Worm (Caenorhabditis elegans): Measurements from ENCODE around the gene T16G12.7.
A peak's percentile ranks its signal among the peaks of the same experiment; 100 is the strongest.

T16G12.7 gene

ce11 chrIII:10064140-10064539, 24.2 kb upstream of the T16G12.7 start, which contains the start of gene ekl-6 (continued):
- peak; percentile 89 for TF ChIP-seq ZK185.1 (tag; optimal IDR thresholded peaks at IDR 0.05; ENCODE audit: poor library complexity, severe bottlenecking)
- no peak for TF ChIP-seq B0336.3 (GFP tag; IDR thresholded peaks at IDR 0.05)
- TF ChIP-seq B0019.2 (GFP tag; conservative IDR thresholded peaks at IDR 0.05), result 0 out of 2 replicates have a peak, but pooled peaks have one; percentile 23
- TF ChIP-seq akir-1 (GFP tag; optimal IDR thresholded peaks at IDR 0.05), result no peak
- TF ChIP-seq F22D6.2 (tag; optimal IDR thresholded peaks at IDR 0.05), result no peak
- peak; percentile 79 for TF ChIP-seq unc-130 (GFP tag; optimal IDR thresholded peaks at IDR 0.05)
- no peak for TF ChIP-seq Y53F4B.3 (GFP tag; IDR thresholded peaks at IDR 0.05)
- TF ChIP-seq sdz-38 (tag; optimal IDR thresholded peaks at IDR 0.05), result no peak
- TF ChIP-seq hmg-20 (GFP tag; IDR thresholded peaks at IDR 0.05), result no peak
- peak; percentile 67 for TF ChIP-seq ceh-27 (GFP tag; optimal IDR thresholded peaks at IDR 0.05)
- no peak for TF ChIP-seq C06A6.2 (GFP tag; conservative IDR thresholded peaks at IDR 0.05)
- TF ChIP-seq nfyb-1 (GFP tag; IDR thresholded peaks at IDR 0.05), result no peak
- TF ChIP-seq nfya-2 (GFP tag; IDR thresholded peaks at IDR 0.05), result no peak
- no peak for TF ChIP-seq attf-3 (GFP tag; conservative IDR thresholded peaks at IDR 0.05)
- TF ChIP-seq nhr-120 (GFP tag; IDR thresholded peaks at IDR 0.05), result no peak
- 0 out of 2 replicates have a peak, but pooled peaks have one; percentile 39 for TF ChIP-seq lir-1 (GFP tag; conservative IDR thresholded peaks at IDR 0.05)
- peak; percentile 55 for TF ChIP-seq mcd-1 (GFP tag; IDR thresholded peaks at IDR 0.05)
- TF ChIP-seq F55B11.4 (tag; optimal IDR thresholded peaks at IDR 0.05; ENCODE audit: borderline replicate concordance, insufficient read depth), result no peak
- no peak for TF ChIP-seq fkh-3 (tag; optimal IDR thresholded peaks at IDR 0.05)
- no peak for TF ChIP-seq tlf-1 (GFP tag; optimal IDR thresholded peaks at IDR 0.05)
- no peak for TF ChIP-seq mel-28 (tag; optimal IDR thresholded peaks at IDR 0.05; ENCODE audit: borderline replicate concordance)
- no peak for TF ChIP-seq F39B2.1 (GFP tag; IDR thresholded peaks at IDR 0.05)
- no peak for TF ChIP-seq hlh-26 (GFP tag; conservative IDR thresholded peaks at IDR 0.05)
- no peak for TF ChIP-seq F57A8.1 (GFP tag; optimal IDR thresholded peaks at IDR 0.05)
- TF ChIP-seq egrh-3 (GFP tag; IDR thresholded peaks at IDR 0.05), result no peak
- TF ChIP-seq ztf-22 (GFP tag; optimal IDR thresholded peaks at IDR 0.05), result no peak
- TF ChIP-seq madf-3 (GFP tag; IDR thresholded peaks at IDR 0.05), result no peak
- TF ChIP-seq B0261.1 (tag; optimal IDR thresholded peaks at IDR 0.05), result no peak
- TF ChIP-seq madf-8 (GFP tag; conservative IDR thresholded peaks at IDR 0.05), result no peak
- TF ChIP-seq nhr-80 (tag; optimal IDR thresholded peaks at IDR 0.05), result no peak
- peak; percentile 44 for TF ChIP-seq attf-5 (GFP tag; optimal IDR thresholded peaks at IDR 0.05)
- TF ChIP-seq snpc-3.4 (tag; optimal IDR thresholded peaks at IDR 0.05), result no peak
- no peak for TF ChIP-seq atf-7 (tag; optimal IDR thresholded peaks at IDR 0.05)
- no peak for TF ChIP-seq snpc-4 (GFP tag; optimal IDR thresholded peaks at IDR 0.05)
- no peak for TF ChIP-seq snpc-4 (tag; optimal IDR thresholded peaks at IDR 0.05)
- peak; percentile 4 for TF ChIP-seq lsl-1 (GFP tag; optimal IDR thresholded peaks at IDR 0.05)
- no peak for TF ChIP-seq zim-3 (tag; optimal IDR thresholded peaks at IDR 0.05)
- TF ChIP-seq madf-10 (tag; optimal IDR thresholded peaks at IDR 0.05), result no peak
- TF ChIP-seq ztf-6 (GFP tag; IDR thresholded peaks at IDR 0.05), result 0 out of 2 replicates have a peak, but pooled peaks have one; percentile 6
- peak in 1 of 2 experiments; percentile 41 for TF ChIP-seq let-607 (tag; optimal IDR thresholded peaks at IDR 0.05)
- peak; percentile 53; the same call in 1 of the 2 replicates for TF ChIP-seq madf-6 (GFP tag; IDR thresholded peaks at IDR 0.05)
- no peak for TF ChIP-seq T07F8.4 (tag; optimal IDR thresholded peaks at IDR 0.05)
- TF ChIP-seq ceh-79 (tag; optimal IDR thresholded peaks at IDR 0.05), result no peak
- peak in 1 of 2 experiments; percentile 58 for TF ChIP-seq rec-8 (tag; optimal IDR thresholded peaks at IDR 0.05)
- TF ChIP-seq lin-40 (tag; optimal IDR thresholded peaks at IDR 0.05), result no peak
- TF ChIP-seq ztf-18 (tag; optimal IDR thresholded peaks at IDR 0.05), result peak; percentile 6
- 0 out of 2 replicates have a peak, but pooled peaks have one; percentile 29 for TF ChIP-seq bed-2 (GFP tag; IDR thresholded peaks at IDR 0.05)
- TF ChIP-seq athp-1 (tag; optimal IDR thresholded peaks at IDR 0.05), result no peak
- no peak for TF ChIP-seq ztf-26 (tag; optimal IDR thresholded peaks at IDR 0.05)
